Fruit fly (Drosophila melanogaster) S2 (cell line): ENCODE measurements around the gene CG16798.

Source experiments
- CG8478 ChIP-seq: fragments of >200 bp; optimal IDR thresholded peaks from 2 replicates; lab custom pipeline; 2018
- CTCF ChIP-seq, 2 experiments: fragments of >200 bp; optimal IDR thresholded peaks; 2 replicates each; lab custom pipeline; 2018

Gene CG16798

dm6 chr2L:20334918-20335317 is 47.2 kb downstream of the CG16798 start:
- TF ChIP-seq CTCF (optimal IDR thresholded peaks at IDR 0.05; lab: Kevin White, UChicago): no peak
- TF ChIP-seq CG8478: no peak

- no peak for TF ChIP-seq CG8478
- no peak for TF ChIP-seq CTCF (optimal IDR thresholded peaks at IDR 0.05; lab: Kevin White, UChicago)
These were observed 49.2 kb downstream of the CG16798 start for dm6 chr2L:20332978-20333377.

dm6 chr2L:20329612-20330011 is 52.5 kb downstream of the CG16798 start:
- TF ChIP-seq CG8478 (no peak), CTCF (optimal IDR thresholded peaks at IDR 0.05; lab: Kevin White, UChicago) (no peak)

- TF ChIP-seq CG8478 (no peak), CTCF (optimal IDR thresholded peaks at IDR 0.05; lab: Kevin White, UChicago) (no peak)
These were observed 53.6 kb downstream of the CG16798 start for dm6 chr2L:20328569-20328968.

- TF ChIP-seq CTCF (optimal IDR thresholded peaks at IDR 0.05; lab: Kevin White, UChicago) (no peak), CG8478 (no peak)
These were observed 54.2 kb downstream of the CG16798 start for dm6 chr2L:20327963-20328362.

dm6 chr2L:20327375-20327774 is 54.8 kb downstream of the CG16798 start:
- no peak for TF ChIP-seq CG8478
- no peak for TF ChIP-seq CTCF (optimal IDR thresholded peaks at IDR 0.05; lab: Kevin White, UChicago)
